Fruit fly (Drosophila melanogaster) whole organism, prepupa: ENCODE data around the gene CG11417.

Experiments
- Blimp-1 ChIP-seq: fragments of 200-800 bp; sonication (Bioruptor generic); optimal IDR thresholded peaks from 3 replicates; lab custom pipeline; 2017; ENCODE audit warnings: missing biosample characterization, missing genetic modification characterization, mild to moderate bottlenecking, moderate library complexity, missing genetic modification reagents
- CG10631 ChIP-seq: fragments of 200-800 bp; sonication (Bioruptor generic); optimal IDR thresholded peaks from 2 replicates; lab custom pipeline; 2016; ENCODE audit warnings: missing biosample characterization, missing genetic modification characterization
- CG11762 ChIP-seq: fragments of 200-800 bp; sonication (Bioruptor generic); optimal IDR thresholded peaks from 3 replicates; lab custom pipeline; 2016; ENCODE audit warnings: missing biosample characterization, missing genetic modification characterization; ENCODE audit not compliant: insufficient read depth
- CG11902 ChIP-seq: fragments of 200-800 bp; sonication (Bioruptor generic); optimal IDR thresholded peaks from 3 replicates; lab custom pipeline; 2016; ENCODE audit warnings: missing biosample characterization, missing genetic modification characterization
- CG1621 ChIP-seq: fragments of 200-800 bp; sonication (Bioruptor generic); optimal IDR thresholded peaks from 3 replicates; lab custom pipeline; 2018; ENCODE audit warnings: missing biosample characterization, mild to moderate bottlenecking, missing genetic modification characterization
- CG32006 ChIP-seq: fragments of 200-800 bp; sonication (Bioruptor generic); optimal IDR thresholded peaks from 3 replicates; lab custom pipeline; 2017; ENCODE audit warnings: missing biosample characterization, mild to moderate bottlenecking, missing genetic modification characterization
- CG34406 ChIP-seq: fragments of 200-800 bp; sonication (Bioruptor generic); optimal IDR thresholded peaks from 3 replicates; lab custom pipeline; 2016; ENCODE audit warnings: missing biosample characterization, missing genetic modification characterization
- CG3919 ChIP-seq: fragments of 200-800 bp; sonication (Bioruptor generic); optimal IDR thresholded peaks from 3 replicates; lab custom pipeline; 2016; ENCODE audit warnings: missing biosample characterization, missing genetic modification characterization
- CG4318 ChIP-seq: fragments of 200-800 bp; sonication (Bioruptor generic); optimal IDR thresholded peaks from 3 replicates; lab custom pipeline; 2017; ENCODE audit warnings: missing biosample characterization, mild to moderate bottlenecking, missing genetic modification characterization
- CG6276 ChIP-seq: fragments of 200-800 bp; sonication (Bioruptor generic); optimal IDR thresholded peaks from 2 replicates; lab custom pipeline; 2017; ENCODE audit warnings: missing biosample characterization, mild to moderate bottlenecking, missing genetic modification characterization
- CG6792 ChIP-seq: fragments of 200-800 bp; sonication (Bioruptor generic); optimal IDR thresholded peaks from 3 replicates; lab custom pipeline; 2016; ENCODE audit warnings: missing biosample characterization, missing genetic modification characterization
- CG6808 ChIP-seq: fragments of 200-800 bp; sonication (Bioruptor generic); optimal IDR thresholded peaks from 3 replicates; lab custom pipeline; 2017; ENCODE audit warnings: missing biosample characterization, missing genetic modification characterization, mild to moderate bottlenecking, moderate library complexity, missing genetic modification reagents
- CG6854 ChIP-seq: fragments of 200-800 bp; sonication (Bioruptor generic); optimal IDR thresholded peaks from 2 replicates; lab custom pipeline; 2017; ENCODE audit warnings: missing biosample characterization, mild to moderate bottlenecking, missing genetic modification characterization
- CG8119 ChIP-seq: fragments of 200-800 bp; sonication (Bioruptor generic); IDR thresholded peaks from 3 replicates; pipeline ENCODE4 v1.3.6; 2022; ENCODE audit warnings: missing biosample characterization, missing genetic modification characterization
- CG8632 ChIP-seq: fragments of 200-800 bp; sonication (Bioruptor generic); optimal IDR thresholded peaks from 3 replicates; lab custom pipeline; 2016; ENCODE audit warnings: missing biosample characterization, missing genetic modification characterization
- CG9139 ChIP-seq: fragments of 200-800 bp; sonication (Bioruptor generic); optimal IDR thresholded peaks from 3 replicates; lab custom pipeline; 2017; ENCODE audit warnings: missing biosample characterization, mild to moderate bottlenecking, missing genetic modification characterization
- Eip75B ChIP-seq: fragments of 200-800 bp; sonication (Bioruptor generic); optimal IDR thresholded peaks from 3 replicates; lab custom pipeline; 2016; ENCODE audit warnings: missing biosample characterization, missing genetic modification characterization
- Eip78C ChIP-seq: fragments of 200-800 bp; sonication (Bioruptor generic); peaks from one replicate; lab custom pipeline; 2016; ENCODE audit warnings: missing biosample characterization, missing genetic modification characterization
- Eip93F ChIP-seq: fragments of 200-800 bp; sonication (Bioruptor generic); optimal IDR thresholded peaks from 2 replicates; lab custom pipeline; 2016; ENCODE audit warnings: missing biosample characterization, mild to moderate bottlenecking, missing genetic modification characterization
- Ets21C ChIP-seq: fragments of 200-800 bp; sonication (Bioruptor generic); optimal IDR thresholded peaks from 3 replicates; lab custom pipeline; 2016; ENCODE audit warnings: missing biosample characterization, missing genetic modification characterization
- Ets96B ChIP-seq: fragments of 200-800 bp; optimal IDR thresholded peaks from 2 replicates; lab custom pipeline; 2019; ENCODE audit warnings: missing biosample characterization, mild to moderate bottlenecking, missing genetic modification characterization, moderate library complexity
- Gug ChIP-seq: fragments of 200-800 bp; sonication (Bioruptor generic); IDR thresholded peaks from 2 replicates; pipeline ENCODE4 v1.3.6; 2022; ENCODE audit warnings: missing biosample characterization, missing genetic modification characterization
- Hr39 ChIP-seq: fragments of 200-800 bp; sonication (Bioruptor generic); optimal IDR thresholded peaks from 2 replicates; lab custom pipeline; 2016; ENCODE audit warnings: missing biosample characterization, missing genetic modification characterization
- Hr4 ChIP-seq: fragments of 200-800 bp; sonication (Bioruptor generic); optimal IDR thresholded peaks from 3 replicates; lab custom pipeline; 2016; ENCODE audit warnings: missing biosample characterization, missing genetic modification characterization
- OdsH ChIP-seq: fragments of 200-800 bp; sonication (Bioruptor generic); optimal IDR thresholded peaks from 3 replicates; lab custom pipeline; 2016; ENCODE audit warnings: missing biosample characterization, missing genetic modification characterization
- Smox ChIP-seq: fragments of 200-800 bp; sonication (Bioruptor generic); optimal IDR thresholded peaks from 3 replicates; lab custom pipeline; 2016; ENCODE audit warnings: missing biosample characterization, missing genetic modification characterization
- Sox102F ChIP-seq: fragments of 200-800 bp; sonication (Bioruptor generic); optimal IDR thresholded peaks from 2 replicates; lab custom pipeline; 2016; ENCODE audit warnings: missing biosample characterization, mild to moderate bottlenecking, missing genetic modification characterization
- Sox14 ChIP-seq: fragments of 200-800 bp; sonication (Bioruptor generic); optimal IDR thresholded peaks from 3 replicates; lab custom pipeline; 2016; ENCODE audit warnings: missing biosample characterization, missing genetic modification characterization
- Sox15 ChIP-seq: fragments of 200-800 bp; sonication (Bioruptor generic); optimal IDR thresholded peaks from 3 replicates; lab custom pipeline; 2016; ENCODE audit warnings: missing biosample characterization, missing genetic modification characterization
- achi ChIP-seq: fragments of 200-800 bp; sonication (Bioruptor generic); optimal IDR thresholded peaks from 3 replicates; lab custom pipeline; 2016; ENCODE audit warnings: missing biosample characterization, missing genetic modification characterization
- cyc ChIP-seq: fragments of 200-800 bp; sonication (Bioruptor generic); optimal IDR thresholded peaks from 3 replicates; lab custom pipeline; 2016; ENCODE audit warnings: missing biosample characterization, missing genetic modification characterization
- eg ChIP-seq: fragments of 200-800 bp; sonication (Bioruptor generic); IDR thresholded peaks from 3 replicates; pipeline ENCODE4 v1.3.6; 2022; ENCODE audit warnings: missing biosample characterization, missing genetic modification characterization
- esn ChIP-seq: fragments of 200-800 bp; sonication (Bioruptor generic); optimal IDR thresholded peaks from 2 replicates; lab custom pipeline; 2016; ENCODE audit warnings: missing biosample characterization, mild to moderate bottlenecking, missing genetic modification characterization, moderate library complexity
- fkh ChIP-seq: fragments of 200-800 bp; sonication (Bioruptor generic); optimal IDR thresholded peaks from 3 replicates; lab custom pipeline; 2017; ENCODE audit warnings: missing biosample characterization, mild to moderate bottlenecking, missing genetic modification characterization, moderate library complexity
- lz ChIP-seq: fragments of 200-800 bp; sonication (Bioruptor generic); optimal IDR thresholded peaks from 3 replicates; lab custom pipeline; 2016; ENCODE audit warnings: missing biosample characterization, missing genetic modification characterization
- net ChIP-seq: fragments of 200-800 bp; sonication (Bioruptor generic); optimal IDR thresholded peaks from 3 replicates; lab custom pipeline; 2016; ENCODE audit warnings: missing biosample characterization, missing genetic modification characterization
- ss ChIP-seq, 2 experiments: fragments of 200-800 bp; sonication (Bioruptor generic); optimal IDR thresholded peaks; 2 replicates in 1 of 2; 3 replicates in 1 of 2; lab custom pipeline; 2017 to 2018; ENCODE audit warnings: mild to moderate bottlenecking in 2 of 2, missing biosample characterization in 2 of 2, missing genetic modification characterization in 2 of 2, moderate library complexity in 1 of 2
- svp ChIP-seq: fragments of 200-800 bp; sonication (Bioruptor generic); peaks from one replicate; lab custom pipeline; 2016; ENCODE audit warnings: missing biosample characterization, missing genetic modification characterization
- topi ChIP-seq: fragments of 200-800 bp; sonication (Bioruptor generic); optimal IDR thresholded peaks from 3 replicates; lab custom pipeline; 2016; ENCODE audit warnings: missing biosample characterization, missing genetic modification characterization
- vri ChIP-seq: fragments of 200-800 bp; sonication (Bioruptor generic); optimal IDR thresholded peaks from 3 replicates; lab custom pipeline; 2016; ENCODE audit warnings: missing biosample characterization, mild to moderate bottlenecking, missing genetic modification characterization

Gene CG11417

DNA sequence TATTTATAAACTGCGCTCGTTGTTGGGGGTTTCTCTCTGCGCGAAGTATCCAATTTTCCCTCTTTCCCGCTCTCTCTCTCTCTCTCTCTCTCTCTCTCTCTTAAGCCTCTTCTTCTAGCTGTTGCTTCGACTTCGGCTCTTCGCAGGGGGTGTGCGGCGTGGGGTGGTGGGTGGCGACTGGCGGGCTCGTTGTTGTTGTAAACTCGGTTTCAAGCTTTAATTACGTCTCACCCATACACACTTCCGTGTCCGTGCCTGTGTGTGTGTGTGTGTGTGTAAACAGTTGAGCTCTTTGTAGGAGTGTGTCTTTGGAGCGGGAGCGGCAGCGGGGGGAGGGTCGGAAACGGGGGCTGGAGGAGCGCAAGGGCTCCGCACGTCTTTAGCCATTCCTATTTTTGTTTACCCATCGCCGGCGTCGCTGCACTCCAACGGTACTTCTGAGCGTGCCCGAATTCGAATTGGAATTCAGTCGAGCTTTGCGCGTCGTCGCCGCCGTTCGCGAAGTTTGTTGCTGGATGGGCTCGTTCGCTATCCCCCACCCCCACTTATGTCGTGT is 34.4 kb downstream of the CG11417 start (continued):
- TF ChIP-seq eg (GFP tag; lab: Robert Waterston, UW) (0 out of 3 replicates have a peak, but pooled peaks have one; percentile 4), CG10631 (GFP tag; lab: Kevin White, UChicago) (no peak), vri (GFP tag; lab: Kevin White, UChicago) (no peak), CG6808 (GFP tag; lab: Kevin White, UChicago) (peak; percentile 37), svp (GFP tag; lab: Kevin White, UChicago) (peak; percentile 11), Gug (GFP tag; lab: Robert Waterston, UW) (no peak), CG11902 (no peak), esn (GFP tag; lab: Kevin White, UChicago) (no peak)

DNA sequence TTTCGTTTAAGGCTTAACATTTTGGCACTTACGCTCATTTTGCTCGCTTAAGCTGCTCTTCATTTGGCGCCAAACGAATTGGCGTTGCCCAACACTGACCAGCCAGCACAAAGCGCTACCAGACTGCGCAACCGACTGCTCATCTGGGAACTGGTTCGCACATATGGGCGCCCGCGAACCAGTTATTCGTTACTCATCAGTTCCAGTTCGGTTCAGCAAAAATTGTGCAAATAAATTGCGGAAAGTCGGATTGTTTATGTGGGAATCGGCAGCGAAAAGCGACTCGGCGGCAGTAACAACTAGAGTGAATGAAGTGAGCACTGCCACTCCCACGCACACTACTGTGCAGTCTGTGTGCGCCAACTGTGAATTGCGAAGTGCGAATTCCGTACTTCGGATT is 39.1 kb downstream of the CG11417 start, which contains the start of gene Rilpl:
Gene Rilpl, plus strand, starts transcription at position 180 of the 400 bp plus-strand sequence.
- peak; percentile 66 for TF ChIP-seq fkh (GFP tag; lab: Kevin White, UChicago)
- peak; percentile 40 for TF ChIP-seq CG6854
- TF ChIP-seq CG1621 (tag; lab: Kevin White, UChicago): peak; percentile 63
- TF ChIP-seq CG11762 (GFP tag; lab: Kevin White, UChicago): no peak
- TF ChIP-seq net: peak; percentile 23
- no peak for TF ChIP-seq Sox15 (GFP tag; lab: Kevin White, UChicago)
- peak; percentile 27 for TF ChIP-seq esn (GFP tag; lab: Kevin White, UChicago)
- no peak for TF ChIP-seq Blimp-1 (GFP tag; lab: Kevin White, UChicago)
- peak; percentile 30 for TF ChIP-seq CG3919 (GFP tag; lab: Kevin White, UChicago)
- 0 out of 3 replicates have a peak, but pooled peaks have one; percentile 21 for TF ChIP-seq eg (GFP tag; lab: Robert Waterston, UW)
- TF ChIP-seq Sox14 (GFP tag; lab: Kevin White, UChicago): peak; percentile 24
- peak; percentile 7 for TF ChIP-seq Eip78C (GFP tag; lab: Kevin White, UChicago)
- TF ChIP-seq ss (GFP tag; optimal IDR thresholded peaks at IDR 0.05; lab: Kevin White, UChicago): peak; percentile 29 to 45
- no peak for TF ChIP-seq CG6808 (GFP tag; lab: Kevin White, UChicago)
- peak; percentile 14 for TF ChIP-seq cyc
- TF ChIP-seq Eip75B (GFP tag; lab: Kevin White, UChicago): peak; percentile 13
- peak; percentile 25 for TF ChIP-seq lz (GFP tag; lab: Kevin White, UChicago)
- TF ChIP-seq, all 60 proteins: peak for 13

DNA sequence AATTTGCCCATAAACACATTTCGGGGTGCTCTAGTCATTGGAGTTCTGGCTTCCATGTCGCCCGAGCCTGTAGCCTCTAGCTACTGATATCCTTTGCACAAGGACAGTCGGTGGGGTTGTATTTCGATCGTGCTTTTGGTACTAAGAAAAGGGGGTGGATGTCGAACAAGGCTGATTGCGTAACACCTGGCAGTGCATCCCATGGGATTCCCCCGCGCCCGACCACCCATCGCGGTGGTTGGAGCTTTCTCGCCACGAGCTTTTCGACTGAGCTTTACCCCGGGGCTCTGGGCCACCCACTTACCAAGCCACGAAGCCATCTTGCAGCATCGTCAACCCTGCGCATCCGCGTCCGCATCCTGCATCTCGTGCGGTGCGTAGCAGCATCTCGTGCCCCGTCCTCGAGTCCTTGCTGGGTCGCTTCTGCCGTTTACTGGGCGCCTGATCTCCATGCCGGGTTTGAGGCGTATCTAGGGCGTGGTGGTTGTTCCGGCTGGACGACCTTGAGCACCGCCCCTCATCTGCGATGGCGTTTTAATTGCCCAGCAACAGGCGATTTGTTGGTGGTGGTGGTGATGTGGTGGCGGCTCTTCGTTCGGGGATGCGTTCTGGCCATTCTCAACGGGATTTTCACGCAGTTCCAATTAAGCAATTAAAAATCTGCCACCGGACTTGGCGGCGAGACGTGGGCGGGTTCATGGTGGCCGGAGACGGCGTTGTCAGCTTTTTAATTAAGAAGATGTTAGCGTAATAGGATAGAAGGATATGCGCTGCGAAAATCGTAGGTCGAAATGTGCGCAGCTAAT is 44.0 kb downstream of the CG11417 start:
- TF ChIP-seq lz (GFP tag; lab: Kevin White, UChicago) (no peak), CG3919 (GFP tag; lab: Kevin White, UChicago) (no peak), ss (GFP tag; optimal IDR thresholded peaks at IDR 0.05; lab: Kevin White, UChicago) (peak in 1 of 2 experiments; percentile 2), OdsH (GFP tag; lab: Kevin White, UChicago) (no peak), CG34406 (GFP tag; lab: Kevin White, UChicago) (no peak), CG4318 (GFP tag; lab: Kevin White, UChicago) (no peak), Hr39 (peak; percentile 18), CG1621 (tag; lab: Kevin White, UChicago) (no peak), Eip75B (GFP tag; lab: Kevin White, UChicago) (no peak), Ets21C (GFP tag; lab: Kevin White, UChicago) (no peak)
- TF ChIP-seq, all 60 proteins: peak for 2

dm6 chrX:1398455-1399055 is 44.7 kb downstream of the CG11417 start:
- TF ChIP-seq Sox15 (GFP tag; lab: Kevin White, UChicago): peak; percentile 84
- peak; percentile 77 for TF ChIP-seq CG6808 (GFP tag; lab: Kevin White, UChicago)
- peak; percentile 86 for TF ChIP-seq Smox (GFP tag; lab: Kevin White, UChicago)
- TF ChIP-seq CG8119 (GFP tag; lab: Robert Waterston, UW): peak; percentile 66
- peak; percentile 78 for TF ChIP-seq achi (GFP tag; lab: Kevin White, UChicago)
- peak; percentile 81 for TF ChIP-seq Sox102F (GFP tag; lab: Kevin White, UChicago)
- TF ChIP-seq Eip93F (GFP tag; lab: Kevin White, UChicago): peak; percentile 67
- TF ChIP-seq topi (GFP tag; lab: Kevin White, UChicago): peak; percentile 89
- TF ChIP-seq cyc: peak; percentile 90
- peak; percentile 83 for TF ChIP-seq CG3919 (GFP tag; lab: Kevin White, UChicago)
- TF ChIP-seq Hr4 (GFP tag; lab: Kevin White, UChicago): peak; percentile 77
- peak; percentile 69 for TF ChIP-seq Ets96B (tag; lab: Kevin White, UChicago)
- TF ChIP-seq lz (GFP tag; lab: Kevin White, UChicago): peak; percentile 90
- TF ChIP-seq CG8632: peak; percentile 78
- peak; percentile 94 for TF ChIP-seq Eip78C (GFP tag; lab: Kevin White, UChicago)
- peak; percentile 47 for TF ChIP-seq CG9139 (GFP tag; lab: Kevin White, UChicago)
- TF ChIP-seq CG6792 (GFP tag; lab: Kevin White, UChicago): peak; percentile 89
- peak; percentile 79 for TF ChIP-seq eg (GFP tag; lab: Robert Waterston, UW)
- TF ChIP-seq CG11762 (GFP tag; lab: Kevin White, UChicago): peak; percentile 73
- TF ChIP-seq CG32006 (GFP tag; lab: Kevin White, UChicago): peak; percentile 86
- peak; percentile 71 for TF ChIP-seq vri (GFP tag; lab: Kevin White, UChicago)
- TF ChIP-seq CG6276 (GFP tag; lab: Kevin White, UChicago): peak; percentile 43
